Fruit fly (Drosophila melanogaster): ENCODE measurements around the gene CG33282.

Gene CG33282

dm6 chr2L:3327603-3328002, at the start of gene CG33282:
CG33282 (plus strand) TSS chr2L:3327903.
- no peak for TF ChIP-seq noc (tag; optimal IDR thresholded peaks at IDR 0.05)

dm6 chr2L:3278786-3279185, 48.9 kb upstream of the CG33282 start:
- no peak for TF ChIP-seq noc (tag; optimal IDR thresholded peaks at IDR 0.05)

- TF ChIP-seq noc (tag; optimal IDR thresholded peaks at IDR 0.05), result peak; percentile 5
Observed at dm6 chr2L:3280484-3280993, 47.2 kb upstream of the CG33282 start, which contains the start of gene OtopLb. OtopLb (minus strand) TSS chr2L:3280534.

- TF ChIP-seq noc (tag; optimal IDR thresholded peaks at IDR 0.05), result no peak
Observed at dm6 chr2L:3293718-3294340, 33.9 kb upstream of the CG33282 start.

dm6 chr2L:3294572-3294971, 33.1 kb upstream of the CG33282 start, which contains the start of gene CG9664:
CG9664 (minus strand) TSS chr2L:3294706.
- TF ChIP-seq noc (tag; optimal IDR thresholded peaks at IDR 0.05), result no peak

- no peak for TF ChIP-seq noc (tag; optimal IDR thresholded peaks at IDR 0.05)
Observed at dm6 chr2L:3298065-3298469, 29.6 kb upstream of the CG33282 start.

- TF ChIP-seq noc (tag; optimal IDR thresholded peaks at IDR 0.05), result no peak
Observed at dm6 chr2L:3299142-3299541, 28.6 kb upstream of the CG33282 start.

- TF ChIP-seq noc (tag; optimal IDR thresholded peaks at IDR 0.05), result no peak
Observed at dm6 chr2L:3299803-3300202, 27.9 kb upstream of the CG33282 start.

dm6 chr2L:3301058-3301457, 26.6 kb upstream of the CG33282 start:
- TF ChIP-seq noc (tag; optimal IDR thresholded peaks at IDR 0.05), result no peak

- TF ChIP-seq noc (tag; optimal IDR thresholded peaks at IDR 0.05), result peak; percentile 99
Observed at dm6 chr2L:3301755-3302499, 25.8 kb upstream of the CG33282 start.

dm6 chr2L:3302958-3303842, 24.5 kb upstream of the CG33282 start, which contains the start of gene CG9663:
CG9663 (minus strand) TSS chr2L:3303130.
- peak; percentile 50 for TF ChIP-seq noc (tag; optimal IDR thresholded peaks at IDR 0.05)

- no peak for TF ChIP-seq noc (tag; optimal IDR thresholded peaks at IDR 0.05)
Observed at dm6 chr2L:3303893-3304292, 23.8 kb upstream of the CG33282 start, which contains the start of gene CG3277. CG3277 (plus strand) TSS chr2L:3304100.

dm6 chr2L:3304831-3305828, 22.6 kb upstream of the CG33282 start:
- TF ChIP-seq noc (tag; optimal IDR thresholded peaks at IDR 0.05), result peak; percentile 39

dm6 chr2L:3307189-3307588, 20.5 kb upstream of the CG33282 start:
- no peak for TF ChIP-seq noc (tag; optimal IDR thresholded peaks at IDR 0.05)

Measured in whole organism, larva.